Worm (Caenorhabditis elegans) whole organism, L1 larva: ENCODE data around the gene mksr-2.

Experiments used
- F16B12.6 ChIP-seq: fragments of 150-350 bp; optimal IDR thresholded peaks from 2 replicates; lab custom pipeline; 2014; ENCODE audit warnings: missing biosample characterization, missing genetic modification characterization
- aly-2 ChIP-seq: fragments of 150-350 bp; optimal IDR thresholded peaks from 2 replicates; lab custom pipeline; 2014; ENCODE audit warnings: missing biosample characterization, missing genetic modification characterization
- ceh-82 ChIP-seq, 3 experiments: fragments of 150-350 bp in 1 of 3; sonication (generic microtip) in 2 of 3; optimal IDR thresholded peaks; 2 replicates each; lab custom pipeline; 2014 to 2017; ENCODE audit warnings: missing biosample characterization in 3 of 3, missing genetic modification characterization in 3 of 3
- ceh-90 ChIP-seq: sonication (generic microtip); optimal IDR thresholded peaks from 2 replicates; lab custom pipeline; 2016; ENCODE audit warnings: missing genetic modification characterization, missing compliant biosample characterization
- ces-1 ChIP-seq: fragments of 150-350 bp; optimal IDR thresholded peaks from 2 replicates; lab custom pipeline; 2014; ENCODE audit warnings: missing biosample characterization, missing genetic modification reagents, missing genetic modification characterization
- dpl-1 ChIP-seq, 3 experiments: fragments of 150-350 bp in 2 of 3; sonication (generic microtip) in 1 of 3; optimal IDR thresholded peaks; 2 replicates each; lab custom pipeline; 2014 to 2017; ENCODE audit warnings: missing biosample characterization in 3 of 3, missing genetic modification characterization in 3 of 3, missing genetic modification reagents in 3 of 3
- efl-1 ChIP-seq, 4 experiments: fragments of 150-350 bp; optimal IDR thresholded peaks in 3 of 4; peaks in 1 of 4; 1 replicate in 1 of 4; 2 replicates in 3 of 4; lab custom pipeline; 2014; ENCODE audit warnings: missing biosample characterization in 2 of 4, missing genetic modification characterization in 2 of 4, missing genetic modification reagents in 2 of 4
- efl-3 ChIP-seq: fragments of 200-800 bp; sonication (Bioruptor generic); optimal IDR thresholded peaks from 2 replicates; lab custom pipeline; 2018; ENCODE audit warnings: mild to moderate bottlenecking, missing genetic modification characterization, missing compliant biosample characterization
- egl-27 ChIP-seq, 2 experiments: fragments of 150-350 bp in 1 of 2; sonication (generic microtip); optimal IDR thresholded peaks; 3 replicates each; lab custom pipeline; 2017 to 2018; ENCODE audit warnings: missing biosample characterization in 2 of 2, missing genetic modification characterization in 2 of 2, missing genetic modification reagents in 2 of 2
- ets-5 ChIP-seq: fragments of 200-800 bp; sonication (Bioruptor generic); IDR thresholded peaks from 2 replicates; pipeline ENCODE4 v1.3.6; 2022; ENCODE audit warnings: missing genetic modification characterization, missing compliant biosample characterization
- fkh-10 ChIP-seq: sonication (generic microtip); optimal IDR thresholded peaks from 2 replicates; lab custom pipeline; 2017; ENCODE audit warnings: missing biosample characterization, missing genetic modification reagents, missing genetic modification characterization
- fkh-4 ChIP-seq: sonication (generic microtip); optimal IDR thresholded peaks from 2 replicates; lab custom pipeline; 2016; ENCODE audit warnings: missing compliant biosample characterization, missing genetic modification characterization, borderline replicate concordance
- fos-1 ChIP-seq: fragments of 150-350 bp; optimal IDR thresholded peaks from 2 replicates; lab custom pipeline; 2014; ENCODE audit warnings: missing biosample characterization, missing genetic modification characterization
- grh-1 ChIP-seq: fragments of 200-800 bp; sonication (Bioruptor generic); IDR thresholded peaks from 2 replicates; pipeline ENCODE4 v1.3.6; 2022; ENCODE audit warnings: missing genetic modification reagents, missing genetic modification characterization, missing compliant biosample characterization
- hpl-2 ChIP-seq: fragments of 150-350 bp; optimal IDR thresholded peaks from 2 replicates; lab custom pipeline; 2014; ENCODE audit warnings: missing biosample characterization, missing genetic modification reagents, missing genetic modification characterization
- irx-1 ChIP-seq: sonication (generic microtip); optimal IDR thresholded peaks from 2 replicates; lab custom pipeline; 2016; ENCODE audit warnings: missing genetic modification characterization, missing compliant biosample characterization
- isw-1 ChIP-seq: fragments of 200-800 bp; sonication (Bioruptor generic); IDR thresholded peaks from 2 replicates; pipeline ENCODE4 v1.3.6; 2022; ENCODE audit warnings: missing genetic modification characterization, missing compliant biosample characterization
- jun-1 ChIP-seq: fragments of 150-350 bp; optimal IDR thresholded peaks from 2 replicates; lab custom pipeline; 2014; ENCODE audit warnings: missing biosample characterization, missing genetic modification reagents, missing genetic modification characterization
- lin-35 ChIP-seq, 2 experiments: fragments of 150-350 bp; optimal IDR thresholded peaks; 2 replicates each; lab custom pipeline; 2014; ENCODE audit warnings: missing biosample characterization in 2 of 2, missing genetic modification characterization in 2 of 2, missing genetic modification reagents in 2 of 2
- lsy-2 ChIP-seq, 2 experiments: fragments of 150-350 bp; optimal IDR thresholded peaks; 2 replicates each; lab custom pipeline; 2014; ENCODE audit warnings: missing biosample characterization in 2 of 2, missing genetic modification characterization in 2 of 2
- mab-9 ChIP-seq: fragments of 200-800 bp; sonication (Bioruptor generic); IDR thresholded peaks from 2 replicates; pipeline ENCODE4 v1.3.6; 2022; ENCODE audit warnings: missing genetic modification reagents, missing genetic modification characterization, missing compliant biosample characterization
- mep-1 ChIP-seq: fragments of 150-350 bp; optimal IDR thresholded peaks from 2 replicates; lab custom pipeline; 2014; ENCODE audit warnings: missing biosample characterization, missing genetic modification characterization
- nhr-12 ChIP-seq: sonication (generic microtip); optimal IDR thresholded peaks from 2 replicates; lab custom pipeline; 2017; ENCODE audit warnings: missing biosample characterization, missing genetic modification characterization
- nhr-19 ChIP-seq: fragments of 200-800 bp; sonication (Bioruptor generic); conservative IDR thresholded peaks from 2 replicates; pipeline ENCODE4 v1.3.6; 2022; ENCODE audit warnings: missing genetic modification characterization, missing compliant biosample characterization
- nhr-28 ChIP-seq: fragments of 150-350 bp; optimal IDR thresholded peaks from 2 replicates; lab custom pipeline; 2014; ENCODE audit warnings: missing biosample characterization, missing genetic modification characterization
- pag-3 ChIP-seq: sonication (generic microtip); optimal IDR thresholded peaks from 2 replicates; lab custom pipeline; 2017; ENCODE audit warnings: missing genetic modification characterization, mild to moderate bottlenecking, missing compliant biosample characterization, antibody characterized with exemption, borderline replicate concordance; ENCODE audit not compliant: insufficient read depth
- snu-23 ChIP-seq: sonication (generic microtip); optimal IDR thresholded peaks from 2 replicates; lab custom pipeline; 2016; ENCODE audit warnings: missing genetic modification characterization, missing compliant biosample characterization
- sup-37 ChIP-seq: fragments of 200-800 bp; sonication (Bioruptor generic); optimal IDR thresholded peaks from 2 replicates; lab custom pipeline; 2018; ENCODE audit warnings: mild to moderate bottlenecking, missing genetic modification characterization, missing compliant biosample characterization
- swsn-7 ChIP-seq: sonication (generic microtip); optimal IDR thresholded peaks from 2 replicates; lab custom pipeline; 2016; ENCODE audit warnings: missing genetic modification characterization, missing compliant biosample characterization
- tbx-2 ChIP-seq: sonication (generic microtip); optimal IDR thresholded peaks from 2 replicates; lab custom pipeline; 2016; ENCODE audit warnings: missing genetic modification characterization, missing compliant biosample characterization
- xbp-1 ChIP-seq: sonication (generic microtip); optimal IDR thresholded peaks from 2 replicates; lab custom pipeline; 2016; ENCODE audit warnings: missing genetic modification characterization, missing compliant biosample characterization
- ztf-11 ChIP-seq, 2 experiments: sonication (generic microtip); optimal IDR thresholded peaks; 2 replicates each; lab custom pipeline; 2016 to 2017; ENCODE audit warnings: missing genetic modification characterization in 2 of 2, missing biosample characterization in 1 of 2, missing compliant biosample characterization in 1 of 2
- ztf-4 ChIP-seq: fragments of 150-350 bp; optimal IDR thresholded peaks from 2 replicates; lab custom pipeline; 2014; ENCODE audit warnings: missing biosample characterization, missing genetic modification characterization

mksr-2 gene

ce11 chrIV:2281353-2281976 lies 24.9 kb downstream of the mksr-2 start (continued):
- TF ChIP-seq fkh-4 (tag; lab: Kevin White, UChicago) (no peak), efl-3 (GFP tag; lab: Kevin White, UChicago) (no peak), sup-37 (GFP tag; lab: Kevin White, UChicago) (no peak), irx-1 (tag; lab: Kevin White, UChicago) (no peak), ces-1 (GFP tag; lab: Kevin White, UChicago) (no peak), pag-3 (tag; lab: Kevin White, UChicago) (no peak), ets-5 (GFP tag; lab: Robert Waterston, UW) (no peak), ztf-4 (tag; lab: Kevin White, UChicago) (peak; percentile 49), ceh-82 (tag; optimal IDR thresholded peaks at IDR 0.05; lab: Kevin White, UChicago) (no peak), swsn-7 (no peak), mab-9 (GFP tag; lab: Robert Waterston, UW) (no peak), ceh-90 (tag; lab: Kevin White, UChicago) (no peak), aly-2 (tag; lab: Kevin White, UChicago) (no peak), fkh-10 (GFP tag; lab: Kevin White, UChicago) (no peak), dpl-1 (GFP tag; optimal IDR thresholded peaks at IDR 0.05; lab: Kevin White, UChicago) (peak; percentile 18 to 64 (median 38)), ztf-11 (tag; optimal IDR thresholded peaks at IDR 0.05; lab: Kevin White, UChicago) (no peak), hpl-2 (GFP tag; lab: Kevin White, UChicago) (no peak), lsy-2 (tag; optimal IDR thresholded peaks at IDR 0.05; lab: Kevin White, UChicago) (peak in 1 of 2 experiments; percentile 58), nhr-28 (tag; lab: Kevin White, UChicago) (no peak), nhr-12 (no peak), isw-1 (GFP tag; lab: Robert Waterston, UW) (no peak), mep-1 (peak; percentile 23)

ce11 chrIV:2275545-2275944 lies 30.8 kb downstream of the mksr-2 start, which contains the start of gene M70.5:
Gene M70.5, minus strand, starts transcription at chrIV:2275622.
- peak; percentile 69 to 84 (median 82) for TF ChIP-seq dpl-1 (GFP tag; optimal IDR thresholded peaks at IDR 0.05; lab: Kevin White, UChicago)
- peak; percentile 64 to 86 for TF ChIP-seq lin-35 (GFP tag; optimal IDR thresholded peaks at IDR 0.05; lab: Kevin White, UChicago)
- peak; percentile 71 for TF ChIP-seq F16B12.6
- peak; percentile 57 for TF ChIP-seq grh-1
- peak in 1 of 2 experiments; percentile 25 for TF ChIP-seq lsy-2 (tag; optimal IDR thresholded peaks at IDR 0.05; lab: Kevin White, UChicago)
- TF ChIP-seq isw-1 (GFP tag; lab: Robert Waterston, UW), result peak; percentile 58
- peak; percentile 19 for TF ChIP-seq xbp-1 (tag; lab: Kevin White, UChicago)
- TF ChIP-seq nhr-19, result peak; percentile 60
- TF ChIP-seq tbx-2, result peak; percentile 15
- TF ChIP-seq efl-1 (optimal IDR thresholded peaks at IDR 0.05; lab: Kevin White, UChicago), result peak; percentile 49 to 83
- TF ChIP-seq efl-1 (GFP tag; optimal IDR thresholded peaks at IDR 0.05 in 1 of 2; lab: Kevin White, UChicago), result peak; percentile 86 to 98
- peak; percentile 31 for TF ChIP-seq snu-23 (GFP tag; lab: Kevin White, UChicago)

- TF ChIP-seq egl-27 (tag; optimal IDR thresholded peaks at IDR 0.05; lab: Kevin White, UChicago) (no peak), ces-1 (GFP tag; lab: Kevin White, UChicago) (no peak), jun-1 (tag; lab: Kevin White, UChicago) (no peak), nhr-28 (tag; lab: Kevin White, UChicago) (no peak), fos-1 (tag; lab: Kevin White, UChicago) (no peak), lin-35 (GFP tag; optimal IDR thresholded peaks at IDR 0.05; lab: Kevin White, UChicago) (no peak)
Measured at ce11 chrIV:2263564-2263963, 42.8 kb downstream of the mksr-2 start, which contains the start of gene famp-1. Gene famp-1, minus strand, starts transcription at chrIV:2263664.
